Fruit fly (Drosophila melanogaster) whole organism, embryonic: ENCODE measurements around the gene Prosalpha6.

Source experiments
- Atf-2 ChIP-seq: fragments of 200-800 bp; sonication (Bioruptor generic); optimal IDR thresholded peaks from 2 replicates; lab custom pipeline; 2016; ENCODE audit warnings: missing biosample characterization, missing genetic modification characterization
- Atf6 ChIP-seq: fragments of 200-800 bp; sonication (Bioruptor generic); IDR thresholded peaks from 2 replicates; pipeline ENCODE4 v1.3.6; 2022; ENCODE audit warnings: missing biosample characterization, missing genetic modification characterization
- Bgb ChIP-seq: fragments of 200-800 bp; sonication (Bioruptor generic); IDR thresholded peaks from 2 replicates; pipeline ENCODE4 v1.3.6; 2022; ENCODE audit warnings: missing biosample characterization, missing genetic modification characterization; ENCODE audit not compliant: partially characterized antibody
- CG10147 ChIP-seq: fragments of 200-800 bp; sonication (Bioruptor generic); optimal IDR thresholded peaks from 2 replicates; lab custom pipeline; 2019; ENCODE audit warnings: missing biosample characterization, mild to moderate bottlenecking, missing genetic modification characterization, moderate library complexity
- CG10543 ChIP-seq: fragments of 200-800 bp; sonication (Bioruptor generic); optimal IDR thresholded peaks from 3 replicates; lab custom pipeline; 2017; ENCODE audit warnings: missing biosample characterization, mild to moderate bottlenecking, missing genetic modification characterization, moderate library complexity
- CG11695 ChIP-seq: fragments of 200-800 bp; sonication (Bioruptor generic); IDR thresholded peaks from 3 replicates; pipeline ENCODE4 v1.3.6; 2022; ENCODE audit warnings: missing biosample characterization, missing genetic modification characterization
- CG12769 ChIP-seq: fragments of 200-800 bp; sonication (Bioruptor generic); optimal IDR thresholded peaks from 2 replicates; lab custom pipeline; 2019; ENCODE audit warnings: missing biosample characterization, mild to moderate bottlenecking, missing genetic modification characterization, moderate library complexity
- CG15514 ChIP-seq: fragments of 200-800 bp; sonication (Bioruptor generic); optimal IDR thresholded peaks from 3 replicates; lab custom pipeline; 2017; ENCODE audit warnings: missing biosample characterization, missing genetic modification characterization, mild to moderate bottlenecking, moderate library complexity, missing genetic modification reagents
- CG17612 ChIP-seq: fragments of 200-800 bp; sonication (Bioruptor generic); IDR thresholded peaks from 2 replicates; pipeline ENCODE4 v1.3.6; 2022; ENCODE audit warnings: missing biosample characterization, missing genetic modification characterization
- CG2120 ChIP-seq: fragments of 200-800 bp; sonication (Bioruptor generic); optimal IDR thresholded peaks from 3 replicates; lab custom pipeline; 2016; ENCODE audit warnings: missing biosample characterization, missing genetic modification characterization
- CG2875 ChIP-seq: fragments of 200-800 bp; sonication (Bioruptor generic); optimal IDR thresholded peaks from 2 replicates; lab custom pipeline; 2017; ENCODE audit warnings: missing biosample characterization, mild to moderate bottlenecking, missing genetic modification characterization, missing genetic modification reagents
- CG31441 ChIP-seq: fragments of 200-800 bp; sonication (Bioruptor generic); IDR thresholded peaks from 2 replicates; pipeline ENCODE4 v1.3.6; 2022; ENCODE audit warnings: missing biosample characterization, missing genetic modification characterization
- CG34422 ChIP-seq: fragments of 200-800 bp; sonication (Bioruptor generic); IDR thresholded peaks from 3 replicates; pipeline ENCODE4 v1.3.6; 2022; ENCODE audit warnings: missing biosample characterization, missing genetic modification characterization
- CG4360 ChIP-seq: fragments of 200-800 bp; sonication (Bioruptor generic); IDR thresholded peaks from 2 replicates; pipeline ENCODE4 v1.3.6; 2022; ENCODE audit warnings: missing biosample characterization, missing genetic modification characterization
- CG4404 ChIP-seq: fragments of 200-800 bp; sonication (Bioruptor generic); IDR thresholded peaks from 2 replicates; pipeline ENCODE4 v1.3.6; 2022; ENCODE audit warnings: missing biosample characterization, missing genetic modification characterization
- CG4820 ChIP-seq: fragments of 200-800 bp; sonication (Bioruptor generic); optimal IDR thresholded peaks from 3 replicates; lab custom pipeline; 2016; ENCODE audit warnings: missing biosample characterization, missing genetic modification characterization
- Deaf1 ChIP-seq: fragments of 200-800 bp; optimal IDR thresholded peaks from 3 replicates; lab custom pipeline; 2019; ENCODE audit warnings: missing biosample characterization, mild to moderate bottlenecking, missing genetic modification characterization, moderate library complexity
- Eip74EF ChIP-seq, 2 experiments: fragments of 200-800 bp in 1 of 2; fragments of >200 bp in 1 of 2; sonication (Bioruptor generic) in 1 of 2; optimal IDR thresholded peaks; 2 replicates each; lab custom pipeline; 2017 to 2019; ENCODE audit warnings: missing biosample characterization in 2 of 2, missing genetic modification characterization in 2 of 2, mild to moderate bottlenecking in 1 of 2, moderate library complexity in 1 of 2
- Fer2 ChIP-seq: fragments of 200-800 bp; sonication (Bioruptor generic); optimal IDR thresholded peaks from 2 replicates; lab custom pipeline; 2018; ENCODE audit warnings: missing biosample characterization, mild to moderate bottlenecking, missing genetic modification characterization, moderate library complexity
- Jarid2 ChIP-seq: fragments of 200-800 bp; sonication (Bioruptor generic); optimal IDR thresholded peaks from 3 replicates; lab custom pipeline; 2017; ENCODE audit warnings: mild to moderate bottlenecking, missing biosample characterization, missing genetic modification reagents, missing genetic modification characterization
- MBD-R2 ChIP-seq: fragments of 200-800 bp; sonication (Bioruptor generic); IDR thresholded peaks from 2 replicates; pipeline ENCODE4 v1.3.6; 2022; ENCODE audit warnings: missing biosample characterization, missing genetic modification characterization
- NFAT ChIP-seq: fragments of 200-800 bp; sonication (Bioruptor generic); IDR thresholded peaks from 2 replicates; pipeline ENCODE4 v1.3.6; 2022; ENCODE audit warnings: missing biosample characterization, missing genetic modification characterization
- Rfx ChIP-seq: fragments of 200-800 bp; sonication (Bioruptor generic); IDR thresholded peaks from 2 replicates; pipeline ENCODE4 v1.3.6; 2022; ENCODE audit warnings: missing biosample characterization, missing genetic modification characterization
- Scr ChIP-seq: fragments of 200-800 bp; sonication (Bioruptor generic); IDR thresholded peaks from 2 replicates; pipeline ENCODE4 v1.3.6; 2022; ENCODE audit warnings: missing biosample characterization, missing genetic modification characterization; ENCODE audit not compliant: partially characterized antibody
- Trl ChIP-seq, 3 experiments: fragments of >200 bp in 2 of 3; fragments of 200-800 bp in 1 of 3; sonication (Bioruptor generic) in 1 of 3; optimal IDR thresholded peaks; 2 replicates in 1 of 3; 3 replicates in 2 of 3; lab custom pipeline; 2016 to 2017; ENCODE audit warnings: missing biosample characterization in 1 of 3, missing genetic modification characterization in 1 of 3
- amos ChIP-seq: fragments of 200-800 bp; sonication (Bioruptor generic); IDR thresholded peaks from 2 replicates; pipeline ENCODE4 v1.3.6; 2022; ENCODE audit warnings: missing biosample characterization, missing genetic modification characterization; ENCODE audit not compliant: partially characterized antibody
- ato ChIP-seq: fragments of 200-800 bp; sonication (Bioruptor generic); IDR thresholded peaks from 2 replicates; pipeline ENCODE4 v1.3.6; 2022; ENCODE audit warnings: missing biosample characterization, missing genetic modification characterization; ENCODE audit not compliant: partially characterized antibody
- br ChIP-seq: fragments of >200 bp; optimal IDR thresholded peaks from 2 replicates; lab custom pipeline; 2017
- btn ChIP-seq: fragments of 200-800 bp; sonication (Bioruptor generic); optimal IDR thresholded peaks from 2 replicates; lab custom pipeline; 2016; ENCODE audit warnings: missing biosample characterization, missing genetic modification characterization
- chif ChIP-seq, 2 experiments: fragments of 200-800 bp; sonication (Bioruptor generic); optimal IDR thresholded peaks; 3 replicates each; lab custom pipeline; 2016; ENCODE audit warnings: missing biosample characterization in 2 of 2, missing genetic modification characterization in 2 of 2
- ci ChIP-seq: fragments of 200-800 bp; sonication (Bioruptor generic); IDR thresholded peaks from 3 replicates; pipeline ENCODE4 v1.3.6; 2022; ENCODE audit warnings: missing biosample characterization, missing genetic modification characterization
- crp ChIP-seq, 2 experiments: fragments of 200-800 bp; sonication (Bioruptor generic); optimal IDR thresholded peaks; 2 replicates in 1 of 2; 3 replicates in 1 of 2; lab custom pipeline; 2017; ENCODE audit warnings: missing biosample characterization in 2 of 2, missing genetic modification characterization in 2 of 2, mild to moderate bottlenecking in 1 of 2, moderate library complexity in 1 of 2
- cwo ChIP-seq: fragments of 200-800 bp; sonication (Bioruptor generic); optimal IDR thresholded peaks from 3 replicates; lab custom pipeline; 2017; ENCODE audit warnings: missing biosample characterization, missing genetic modification characterization, mild to moderate bottlenecking, moderate library complexity, missing genetic modification reagents
- dysf ChIP-seq: fragments of 200-800 bp; sonication (Bioruptor generic); IDR thresholded peaks from 3 replicates; pipeline ENCODE4 v1.3.6; 2022; ENCODE audit warnings: missing biosample characterization, missing genetic modification characterization
- en ChIP-seq: fragments of 200-800 bp; sonication (Bioruptor generic); optimal IDR thresholded peaks from 2 replicates; lab custom pipeline; 2016; ENCODE audit warnings: missing biosample characterization, missing genetic modification characterization
- gce ChIP-seq: fragments of 200-800 bp; sonication (Bioruptor generic); IDR thresholded peaks from 3 replicates; pipeline ENCODE4 v1.3.6; 2022; ENCODE audit warnings: missing biosample characterization, missing genetic modification characterization
- gcm ChIP-seq: fragments of 200-800 bp; sonication (Bioruptor generic); optimal IDR thresholded peaks from 2 replicates; lab custom pipeline; 2019; ENCODE audit warnings: missing biosample characterization, mild to moderate bottlenecking, missing genetic modification characterization, moderate library complexity
- grn ChIP-seq: fragments of 200-800 bp; sonication (Bioruptor generic); optimal IDR thresholded peaks from 3 replicates; lab custom pipeline; 2017; ENCODE audit warnings: missing biosample characterization, missing genetic modification characterization
- hkb ChIP-seq, 2 experiments: fragments of 200-800 bp in 1 of 2; fragments of >200 bp in 1 of 2; sonication (Bioruptor generic) in 1 of 2; IDR thresholded peaks in 1 of 2; optimal IDR thresholded peaks in 1 of 2; 2 replicates each; pipeline versions ENCODE4 v1.3.6 to Lab custom; 2017 to 2022; ENCODE audit warnings: missing biosample characterization in 1 of 2, missing genetic modification characterization in 1 of 2
- lab ChIP-seq: fragments of 200-800 bp; sonication (Bioruptor generic); optimal IDR thresholded peaks from 3 replicates; lab custom pipeline; 2017; ENCODE audit warnings: missing biosample characterization, missing genetic modification characterization, mild to moderate bottlenecking, moderate library complexity, missing genetic modification reagents
- nerfin-1 ChIP-seq: fragments of 200-800 bp; sonication (Bioruptor generic); optimal IDR thresholded peaks from 3 replicates; lab custom pipeline; 2019; ENCODE audit warnings: missing biosample characterization, mild to moderate bottlenecking, missing genetic modification characterization, moderate library complexity
- odd ChIP-seq: fragments of 200-800 bp; sonication (Bioruptor generic); optimal IDR thresholded peaks from 2 replicates; lab custom pipeline; 2017; ENCODE audit warnings: missing biosample characterization, mild to moderate bottlenecking, missing genetic modification characterization
- pros ChIP-seq: fragments of 200-800 bp; sonication (Bioruptor generic); optimal IDR thresholded peaks from 3 replicates; lab custom pipeline; 2019; ENCODE audit warnings: missing biosample characterization, mild to moderate bottlenecking, missing genetic modification characterization, moderate library complexity
- repo ChIP-seq: fragments of 200-800 bp; sonication (Bioruptor generic); optimal IDR thresholded peaks from 2 replicates; lab custom pipeline; 2016; ENCODE audit warnings: missing biosample characterization, missing genetic modification characterization
- sqz ChIP-seq: fragments of 200-800 bp; sonication (Bioruptor generic); optimal IDR thresholded peaks from 3 replicates; lab custom pipeline; 2018; ENCODE audit warnings: missing biosample characterization, mild to moderate bottlenecking, missing genetic modification characterization
- toy ChIP-seq: fragments of 200-800 bp; sonication (Bioruptor generic); IDR thresholded peaks from 2 replicates; pipeline ENCODE4 v1.3.6; 2022; ENCODE audit warnings: missing biosample characterization, missing genetic modification characterization
- trem ChIP-seq: fragments of 200-800 bp; optimal IDR thresholded peaks from 3 replicates; lab custom pipeline; 2019; ENCODE audit warnings: missing biosample characterization, mild to moderate bottlenecking, missing genetic modification characterization, moderate library complexity
- zf30C ChIP-seq: fragments of 200-800 bp; sonication (Bioruptor generic); optimal IDR thresholded peaks from 3 replicates; lab custom pipeline; 2018; ENCODE audit warnings: missing biosample characterization, mild to moderate bottlenecking, missing genetic modification characterization

Gene Prosalpha6

dm6 chr2L:10198911-10199310 lies 22.2 kb upstream of the Prosalpha6 start, which contains the start of gene Sur:
Gene Sur, minus strand, starts transcription at chr2L:10199117.
- TF ChIP-seq sqz (GFP tag; lab: Kevin White, UChicago): no peak
- no peak for TF ChIP-seq btn
- peak; percentile 58 for TF ChIP-seq CG10543 (GFP tag; lab: Kevin White, UChicago)
- TF ChIP-seq odd: no peak
- TF ChIP-seq MBD-R2 (GFP tag; lab: Robert Waterston, UW): peak; percentile 27; the same call in 1 of the 2 replicates
- 0 out of 2 replicates have a peak, but pooled peaks have one; percentile 10 for TF ChIP-seq Atf6
- TF ChIP-seq Deaf1: peak; percentile 87
- TF ChIP-seq CG12769: peak; percentile 46
- TF ChIP-seq ato (GFP tag; lab: Robert Waterston, UW): peak; percentile 30; the same call in 1 of the 2 replicates
- TF ChIP-seq amos: peak; percentile 30; the same call in 1 of the 2 replicates
- TF ChIP-seq Atf-2 (GFP tag; lab: Kevin White, UChicago): no peak
- TF ChIP-seq ci (GFP tag; lab: Robert Waterston, UW): peak; percentile 55; the same call in 1 of the 3 replicates
- 0 out of 2 replicates have a peak, but pooled peaks have one; percentile 18 for TF ChIP-seq Scr (GFP tag; lab: Robert Waterston, UW)
- peak; percentile 37; the same call in 1 of the 2 replicates for TF ChIP-seq Bgb (GFP tag; lab: Robert Waterston, UW)
- TF ChIP-seq cwo (GFP tag; lab: Kevin White, UChicago): peak; percentile 81
- TF ChIP-seq Rfx: 0 out of 2 replicates have a peak, but pooled peaks have one; percentile 9
- TF ChIP-seq Jarid2: peak; percentile 60
- TF ChIP-seq CG17612 (GFP tag; lab: Robert Waterston, UW): no peak
- TF ChIP-seq CG34422 (GFP tag; lab: Robert Waterston, UW): peak; percentile 50; the same call in 1 of the 3 replicates
- TF ChIP-seq CG4360 (GFP tag; lab: Robert Waterston, UW): 0 out of 2 replicates have a peak, but pooled peaks have one; percentile 17
- peak; percentile 6 for TF ChIP-seq CG15514 (GFP tag; lab: Kevin White, UChicago)

dm6 chr2L:10200847-10201246 lies 20.3 kb upstream of the Prosalpha6 start, which contains the start of the genes Ripalpha and RpL7:
Gene Ripalpha, minus strand, starts transcription at chr2L:10200974.
Gene RpL7, plus strand, starts transcription at chr2L:10201004.
- no peak; the same call in 1 of the 2 replicates for TF ChIP-seq toy
- TF ChIP-seq gce (GFP tag; lab: Robert Waterston, UW): peak; percentile 97
- TF ChIP-seq CG2120 (GFP tag; lab: Kevin White, UChicago): peak; percentile 96
- peak; percentile 89 for TF ChIP-seq CG10147 (GFP tag; lab: Kevin White, UChicago)
- TF ChIP-seq Bgb (GFP tag; lab: Robert Waterston, UW): peak; percentile 98
- no peak for TF ChIP-seq Trl (optimal IDR thresholded peaks at IDR 0.05; lab: Kevin White, UChicago)
- peak; percentile 99 for TF ChIP-seq Trl (GFP tag; optimal IDR thresholded peaks at IDR 0.05; lab: Kevin White, UChicago)
- no peak for TF ChIP-seq br (lab: Kevin White, UChicago)
- peak; percentile 91 for TF ChIP-seq nerfin-1
- peak in 1 of 2 experiments; percentile 83 for TF ChIP-seq Eip74EF (GFP tag; optimal IDR thresholded peaks at IDR 0.05; lab: Kevin White, UChicago)
- peak; percentile 100 for TF ChIP-seq lab (GFP tag; lab: Kevin White, UChicago)
- TF ChIP-seq CG31441 (GFP tag; lab: Robert Waterston, UW): peak; percentile 96
- TF ChIP-seq repo: peak; percentile 94
- TF ChIP-seq grn: peak; percentile 96
- peak; percentile 50 for TF ChIP-seq hkb (optimal IDR thresholded peaks at IDR 0.05; lab: Kevin White, UChicago)
- peak; percentile 95 for TF ChIP-seq hkb (GFP tag; IDR thresholded peaks at IDR 0.05; lab: Robert Waterston, UW)
- peak; percentile 96 for TF ChIP-seq dysf
- peak; percentile 99 for TF ChIP-seq NFAT (GFP tag; lab: Robert Waterston, UW)
- TF ChIP-seq gcm: peak; percentile 92
- peak; percentile 99 for TF ChIP-seq CG2875
- TF ChIP-seq CG11695 (GFP tag; lab: Robert Waterston, UW): peak; percentile 90
- peak; percentile 77 for TF ChIP-seq zf30C (GFP tag; lab: Kevin White, UChicago)
- TF ChIP-seq CG4820 (GFP tag; lab: Kevin White, UChicago): peak; percentile 94
- peak; percentile 96 to 99 for TF ChIP-seq chif (GFP tag; optimal IDR thresholded peaks at IDR 0.05; lab: Kevin White, UChicago)
- peak; percentile 85 for TF ChIP-seq CG4404 (GFP tag; lab: Robert Waterston, UW)
- TF ChIP-seq crp (GFP tag; optimal IDR thresholded peaks at IDR 0.05; lab: Kevin White, UChicago): peak in 1 of 2 experiments; percentile 77
- peak; percentile 98 for TF ChIP-seq en (GFP tag; lab: Kevin White, UChicago)
- TF ChIP-seq trem (tag; lab: Kevin White, UChicago): peak; percentile 91
- TF ChIP-seq pros (GFP tag; lab: Kevin White, UChicago): peak; percentile 43
- TF ChIP-seq Fer2 (tag; lab: Kevin White, UChicago): peak; percentile 95
